Worm (Caenorhabditis elegans) whole organism, L1 larva: ENCODE data around the gene M7.8.

Experiments used
- C04F5.9 ChIP-seq: sonication (generic microtip); optimal IDR thresholded peaks from 2 replicates; lab custom pipeline; 2016; ENCODE audit warnings: missing genetic modification characterization, missing compliant biosample characterization
- Y116A8C.19 ChIP-seq: sonication (generic microtip); optimal IDR thresholded peaks from 2 replicates; lab custom pipeline; 2016; ENCODE audit warnings: missing compliant biosample characterization, missing genetic modification characterization, borderline replicate concordance
- aha-1 ChIP-seq: fragments of 150-350 bp; optimal IDR thresholded peaks from 2 replicates; lab custom pipeline; 2014; ENCODE audit warnings: missing biosample characterization, missing genetic modification characterization
- alr-1 ChIP-seq: fragments of 200-800 bp; sonication (Bioruptor generic); optimal IDR thresholded peaks from 2 replicates; lab custom pipeline; 2018; ENCODE audit warnings: borderline replicate concordance, mild to moderate bottlenecking, missing genetic modification characterization, missing compliant biosample characterization
- aly-2 ChIP-seq: fragments of 150-350 bp; optimal IDR thresholded peaks from 2 replicates; lab custom pipeline; 2014; ENCODE audit warnings: missing biosample characterization, missing genetic modification characterization
- ceh-82 ChIP-seq, 3 experiments: fragments of 150-350 bp in 1 of 3; sonication (generic microtip) in 2 of 3; optimal IDR thresholded peaks; 2 replicates each; lab custom pipeline; 2014 to 2017; ENCODE audit warnings: missing biosample characterization in 3 of 3, missing genetic modification characterization in 3 of 3
- ceh-88 ChIP-seq: fragments of 200-800 bp; sonication (Bioruptor generic); IDR thresholded peaks from 2 replicates; pipeline ENCODE4 v1.3.6; 2022; ENCODE audit warnings: missing genetic modification characterization, missing compliant biosample characterization
- ceh-90 ChIP-seq: sonication (generic microtip); optimal IDR thresholded peaks from 2 replicates; lab custom pipeline; 2016; ENCODE audit warnings: missing genetic modification characterization, missing compliant biosample characterization
- ces-1 ChIP-seq: fragments of 150-350 bp; optimal IDR thresholded peaks from 2 replicates; lab custom pipeline; 2014; ENCODE audit warnings: missing biosample characterization, missing genetic modification reagents, missing genetic modification characterization
- dsc-1 ChIP-seq: sonication (generic microtip); optimal IDR thresholded peaks from 2 replicates; lab custom pipeline; 2016; ENCODE audit warnings: mild to moderate bottlenecking, missing genetic modification characterization, missing compliant biosample characterization
- efl-1 ChIP-seq, 4 experiments: fragments of 150-350 bp; optimal IDR thresholded peaks in 3 of 4; peaks in 1 of 4; 1 replicate in 1 of 4; 2 replicates in 3 of 4; lab custom pipeline; 2014; ENCODE audit warnings: missing biosample characterization in 2 of 4, missing genetic modification characterization in 2 of 4, missing genetic modification reagents in 2 of 4
- egl-13 ChIP-seq: sonication (generic microtip); optimal IDR thresholded peaks from 2 replicates; lab custom pipeline; 2016; ENCODE audit warnings: missing genotype, missing genetic modification reagents, missing genetic modification characterization, missing compliant biosample characterization
- egl-27 ChIP-seq, 2 experiments: fragments of 150-350 bp in 1 of 2; sonication (generic microtip); optimal IDR thresholded peaks; 3 replicates each; lab custom pipeline; 2017 to 2018; ENCODE audit warnings: missing biosample characterization in 2 of 2, missing genetic modification characterization in 2 of 2, missing genetic modification reagents in 2 of 2
- elt-2 ChIP-seq: sonication (generic microtip); optimal IDR thresholded peaks from 2 replicates; lab custom pipeline; 2016; ENCODE audit warnings: missing genetic modification characterization, mild to moderate bottlenecking, inconsistent platforms, missing compliant biosample characterization, missing genetic modification reagents
- elt-3 ChIP-seq, 6 experiments: fragments of 150-350 bp in 1 of 6; sonication (generic microtip); optimal IDR thresholded peaks; 2 replicates each; lab custom pipeline; 2017 to 2018; ENCODE audit warnings: missing biosample characterization in 6 of 6, missing genetic modification characterization in 6 of 6, inconsistent platforms in 1 of 6
- fkh-4 ChIP-seq: sonication (generic microtip); optimal IDR thresholded peaks from 2 replicates; lab custom pipeline; 2016; ENCODE audit warnings: missing compliant biosample characterization, missing genetic modification characterization, borderline replicate concordance
- grh-1 ChIP-seq: fragments of 200-800 bp; sonication (Bioruptor generic); IDR thresholded peaks from 2 replicates; pipeline ENCODE4 v1.3.6; 2022; ENCODE audit warnings: missing genetic modification reagents, missing genetic modification characterization, missing compliant biosample characterization
- hlh-17 ChIP-seq: fragments of 200-800 bp; sonication (Bioruptor generic); optimal IDR thresholded peaks from 2 replicates; lab custom pipeline; 2018; ENCODE audit warnings: missing genetic modification characterization, mild to moderate bottlenecking, missing compliant biosample characterization, moderate library complexity, borderline replicate concordance
- irx-1 ChIP-seq: sonication (generic microtip); optimal IDR thresholded peaks from 2 replicates; lab custom pipeline; 2016; ENCODE audit warnings: missing genetic modification characterization, missing compliant biosample characterization
- jun-1 ChIP-seq: fragments of 150-350 bp; optimal IDR thresholded peaks from 2 replicates; lab custom pipeline; 2014; ENCODE audit warnings: missing biosample characterization, missing genetic modification reagents, missing genetic modification characterization
- lin-14 ChIP-seq: fragments of 200-800 bp; sonication (Bioruptor generic); optimal IDR thresholded peaks from 2 replicates; lab custom pipeline; 2018; ENCODE audit warnings: mild to moderate bottlenecking, missing genetic modification characterization, moderate library complexity, missing compliant biosample characterization
- lin-15B ChIP-seq: fragments of 150-350 bp; sonication (generic microtip); optimal IDR thresholded peaks from 3 replicates; lab custom pipeline; 2014; ENCODE audit warnings: missing biosample characterization, missing genetic modification characterization
- lin-39 ChIP-seq: fragments of 150-350 bp; optimal IDR thresholded peaks from 2 replicates; lab custom pipeline; 2014; ENCODE audit warnings: missing biosample characterization, missing genetic modification reagents, missing genetic modification characterization
- mdl-1 ChIP-seq, 2 experiments: fragments of 150-350 bp; optimal IDR thresholded peaks; 2 replicates each; lab custom pipeline; 2014 to 2017; ENCODE audit warnings: missing biosample characterization in 2 of 2, missing genetic modification characterization in 2 of 2, inconsistent platforms in 1 of 2
- mef-2 ChIP-seq: fragments of 150-350 bp; optimal IDR thresholded peaks from 2 replicates; lab custom pipeline; 2014; ENCODE audit warnings: missing biosample characterization, missing genetic modification characterization
- nhr-11 ChIP-seq: fragments of 150-350 bp; optimal IDR thresholded peaks from 2 replicates; lab custom pipeline; 2014; ENCODE audit warnings: missing biosample characterization, missing genetic modification characterization
- nhr-12 ChIP-seq: sonication (generic microtip); optimal IDR thresholded peaks from 2 replicates; lab custom pipeline; 2017; ENCODE audit warnings: missing biosample characterization, missing genetic modification characterization
- nhr-20 ChIP-seq: sonication (generic microtip); optimal IDR thresholded peaks from 2 replicates; lab custom pipeline; 2016; ENCODE audit warnings: mild to moderate bottlenecking, missing genetic modification characterization, missing compliant biosample characterization
- nhr-237 ChIP-seq: fragments of 150-350 bp; optimal IDR thresholded peaks from 2 replicates; lab custom pipeline; 2014; ENCODE audit warnings: missing biosample characterization, missing genetic modification characterization
- nhr-28 ChIP-seq: fragments of 150-350 bp; optimal IDR thresholded peaks from 2 replicates; lab custom pipeline; 2014; ENCODE audit warnings: missing biosample characterization, missing genetic modification characterization
- nhr-47 ChIP-seq: sonication (generic microtip); optimal IDR thresholded peaks from 2 replicates; lab custom pipeline; 2016; ENCODE audit warnings: mild to moderate bottlenecking, missing genetic modification characterization, moderate library complexity, missing compliant biosample characterization
- nhr-71 ChIP-seq: sonication (generic microtip); optimal IDR thresholded peaks from 2 replicates; lab custom pipeline; 2016; ENCODE audit warnings: mild to moderate bottlenecking, missing genetic modification characterization, moderate library complexity, missing compliant biosample characterization
- nhr-76 ChIP-seq: sonication (generic microtip); optimal IDR thresholded peaks from 2 replicates; lab custom pipeline; 2017; ENCODE audit warnings: missing biosample characterization, missing genetic modification characterization
- nhr-77 ChIP-seq: fragments of 150-350 bp; optimal IDR thresholded peaks from 2 replicates; lab custom pipeline; 2014; ENCODE audit warnings: missing biosample characterization, missing genetic modification characterization
- nhr-85 ChIP-seq: sonication (generic microtip); peaks from one replicate; lab custom pipeline; 2016; ENCODE audit warnings: missing genetic modification characterization, inconsistent platforms, missing compliant biosample characterization
- pag-3 ChIP-seq: sonication (generic microtip); optimal IDR thresholded peaks from 2 replicates; lab custom pipeline; 2017; ENCODE audit warnings: missing genetic modification characterization, mild to moderate bottlenecking, missing compliant biosample characterization, antibody characterized with exemption, borderline replicate concordance; ENCODE audit not compliant: insufficient read depth
- pax-3 ChIP-seq: fragments of 200-800 bp; sonication (Bioruptor generic); optimal IDR thresholded peaks from 2 replicates; lab custom pipeline; 2018; ENCODE audit warnings: mild to moderate bottlenecking, missing genetic modification characterization, moderate library complexity, missing compliant biosample characterization
- pqm-1 ChIP-seq: sonication (generic microtip); optimal IDR thresholded peaks from 3 replicates; lab custom pipeline; 2017; ENCODE audit warnings: missing biosample characterization, missing genetic modification characterization
- rnt-1 ChIP-seq: sonication (generic microtip); optimal IDR thresholded peaks from 2 replicates; lab custom pipeline; 2016; ENCODE audit warnings: mild to moderate bottlenecking, missing genetic modification characterization, moderate library complexity, missing compliant biosample characterization
- snpc-4 ChIP-seq: fragments of 150-350 bp; optimal IDR thresholded peaks from 2 replicates; lab custom pipeline; 2014; ENCODE audit warnings: missing biosample characterization, missing genetic modification characterization
- sox-4 ChIP-seq: sonication (generic microtip); optimal IDR thresholded peaks from 2 replicates; lab custom pipeline; 2016; ENCODE audit warnings: missing genetic modification characterization, missing compliant biosample characterization
- sptf-1 ChIP-seq: fragments of 150-350 bp; optimal IDR thresholded peaks from 2 replicates; lab custom pipeline; 2014; ENCODE audit warnings: missing biosample characterization, missing genetic modification characterization
- sup-37 ChIP-seq: fragments of 200-800 bp; sonication (Bioruptor generic); optimal IDR thresholded peaks from 2 replicates; lab custom pipeline; 2018; ENCODE audit warnings: mild to moderate bottlenecking, missing genetic modification characterization, missing compliant biosample characterization
- tbx-2 ChIP-seq: sonication (generic microtip); optimal IDR thresholded peaks from 2 replicates; lab custom pipeline; 2016; ENCODE audit warnings: missing genetic modification characterization, missing compliant biosample characterization
- unc-130 ChIP-seq: fragments of 150-350 bp; optimal IDR thresholded peaks from 2 replicates; lab custom pipeline; 2017; ENCODE audit warnings: missing biosample characterization, missing genetic modification characterization, inconsistent platforms
- unc-62 ChIP-seq: fragments of 150-350 bp; optimal IDR thresholded peaks from 2 replicates; lab custom pipeline; 2014; ENCODE audit warnings: missing biosample characterization, missing genetic modification reagents, missing genetic modification characterization
- unc-86 ChIP-seq: sonication (generic microtip); optimal IDR thresholded peaks from 2 replicates; lab custom pipeline; 2016; ENCODE audit warnings: missing genetic modification characterization, missing compliant biosample characterization
- unc-98 ChIP-seq: fragments of 200-800 bp; sonication (Bioruptor generic); IDR thresholded peaks from 2 replicates; pipeline ENCODE4 v1.3.6; 2022; ENCODE audit warnings: missing genetic modification characterization, missing compliant biosample characterization
- xbp-1 ChIP-seq: sonication (generic microtip); optimal IDR thresholded peaks from 2 replicates; lab custom pipeline; 2016; ENCODE audit warnings: missing genetic modification characterization, missing compliant biosample characterization
- zip-4 ChIP-seq: fragments of 200-800 bp; sonication (Bioruptor generic); optimal IDR thresholded peaks from 2 replicates; lab custom pipeline; 2018; ENCODE audit warnings: mild to moderate bottlenecking, missing genetic modification characterization, moderate library complexity, missing compliant biosample characterization
- ztf-11 ChIP-seq, 2 experiments: sonication (generic microtip); optimal IDR thresholded peaks; 2 replicates each; lab custom pipeline; 2016 to 2017; ENCODE audit warnings: missing genetic modification characterization in 2 of 2, missing biosample characterization in 1 of 2, missing compliant biosample characterization in 1 of 2
- ztf-4 ChIP-seq: fragments of 150-350 bp; optimal IDR thresholded peaks from 2 replicates; lab custom pipeline; 2014; ENCODE audit warnings: missing biosample characterization, missing genetic modification characterization

The M7.8 gene

ce11 chrIV:11063962-11064361 lies 30.9 kb downstream of the M7.8 start, which contains the start of gene ttr-16 (continued):
- TF ChIP-seq jun-1 (tag; lab: Kevin White, UChicago) = no peak
- no peak for TF ChIP-seq sup-37 (GFP tag; lab: Kevin White, UChicago)
- peak; percentile 21 for TF ChIP-seq ztf-4
- TF ChIP-seq xbp-1 = peak; percentile 23
- no peak for TF ChIP-seq egl-13
- TF ChIP-seq unc-86 (tag; lab: Kevin White, UChicago) = no peak
- peak; percentile 11 for TF ChIP-seq nhr-20
- TF ChIP-seq ceh-88 (GFP tag; lab: Robert Waterston, UW) = no peak
- peak; percentile 85 for TF ChIP-seq rnt-1
- TF ChIP-seq unc-62 (GFP tag; lab: Kevin White, UChicago) = no peak
- TF ChIP-seq C04F5.9 (tag; lab: Kevin White, UChicago) = no peak
- peak in 1 of 2 experiments; percentile 10 for TF ChIP-seq efl-1 (optimal IDR thresholded peaks at IDR 0.05; lab: Kevin White, UChicago)
- no peak for TF ChIP-seq efl-1 (GFP tag; optimal IDR thresholded peaks at IDR 0.05 in 1 of 2; lab: Kevin White, UChicago)
- no peak for TF ChIP-seq aly-2 (tag; lab: Kevin White, UChicago)
- TF ChIP-seq sptf-1 = no peak
- no peak for TF ChIP-seq Y116A8C.19 (tag; lab: Kevin White, UChicago)
- no peak for TF ChIP-seq ceh-90 (tag; lab: Kevin White, UChicago)
- peak; percentile 42 for TF ChIP-seq unc-130
- no peak for TF ChIP-seq pag-3 (tag; lab: Kevin White, UChicago)
- TF ChIP-seq dsc-1 (tag; lab: Kevin White, UChicago) = no peak
- no peak for TF ChIP-seq mef-2 (tag; lab: Kevin White, UChicago)
- TF ChIP-seq grh-1 (GFP tag; lab: Robert Waterston, UW) = no peak
- no peak for TF ChIP-seq alr-1 (tag; lab: Kevin White, UChicago)
- TF ChIP-seq pax-3 (tag; lab: Kevin White, UChicago) = no peak
- TF ChIP-seq fkh-4 (tag; lab: Kevin White, UChicago) = no peak
- no peak for TF ChIP-seq hlh-17
- TF ChIP-seq aha-1 (tag; lab: Kevin White, UChicago) = no peak
- no peak for TF ChIP-seq nhr-76 (tag; lab: Kevin White, UChicago)
- no peak for TF ChIP-seq elt-2 (tag; lab: Kevin White, UChicago)
- no peak for TF ChIP-seq nhr-28 (tag; lab: Kevin White, UChicago)
- TF ChIP-seq lin-39 (tag; lab: Kevin White, UChicago) = peak; percentile 34
- TF ChIP-seq nhr-71 = peak; percentile 80
- no peak for TF ChIP-seq zip-4 (GFP tag; lab: Kevin White, UChicago)
- peak; percentile 31 for TF ChIP-seq nhr-47
- TF ChIP-seq nhr-85 (tag; lab: Kevin White, UChicago) = no peak
- TF ChIP-seq lin-14 = peak; percentile 63
- TF ChIP-seq ztf-11 (tag; optimal IDR thresholded peaks at IDR 0.05; lab: Kevin White, UChicago) = no peak
- no peak for TF ChIP-seq tbx-2 (tag; lab: Kevin White, UChicago)
- no peak for TF ChIP-seq sox-4 (tag; lab: Kevin White, UChicago)
- no peak for TF ChIP-seq nhr-77 (tag; lab: Kevin White, UChicago)
- no peak for TF ChIP-seq unc-98 (GFP tag; lab: Robert Waterston, UW)
- TF ChIP-seq nhr-237 (tag; lab: Kevin White, UChicago) = no peak
- peak in 1 of 2 experiments; percentile 0 for TF ChIP-seq mdl-1 (tag; optimal IDR thresholded peaks at IDR 0.05; lab: Kevin White, UChicago)
- TF ChIP-seq elt-3 (tag; optimal IDR thresholded peaks at IDR 0.05; lab: Kevin White, UChicago) = no peak
- TF ChIP-seq ceh-82 (tag; optimal IDR thresholded peaks at IDR 0.05; lab: Kevin White, UChicago) = no peak
- TF ChIP-seq nhr-11 = no peak
- TF ChIP-seq nhr-12 (tag; lab: Kevin White, UChicago) = no peak
- no peak for TF ChIP-seq irx-1
- TF ChIP-seq pqm-1 (tag; lab: Kevin White, UChicago) = no peak
- no peak for TF ChIP-seq egl-27 (tag; optimal IDR thresholded peaks at IDR 0.05; lab: Kevin White, UChicago)
- TF ChIP-seq lin-15B = no peak
- TF ChIP-seq ces-1 = no peak
- TF ChIP-seq snpc-4 (tag; lab: Kevin White, UChicago) = no peak
